Fruit fly (Drosophila melanogaster): ENCODE results near the gene CG13698.

CG13698 gene

DNA sequence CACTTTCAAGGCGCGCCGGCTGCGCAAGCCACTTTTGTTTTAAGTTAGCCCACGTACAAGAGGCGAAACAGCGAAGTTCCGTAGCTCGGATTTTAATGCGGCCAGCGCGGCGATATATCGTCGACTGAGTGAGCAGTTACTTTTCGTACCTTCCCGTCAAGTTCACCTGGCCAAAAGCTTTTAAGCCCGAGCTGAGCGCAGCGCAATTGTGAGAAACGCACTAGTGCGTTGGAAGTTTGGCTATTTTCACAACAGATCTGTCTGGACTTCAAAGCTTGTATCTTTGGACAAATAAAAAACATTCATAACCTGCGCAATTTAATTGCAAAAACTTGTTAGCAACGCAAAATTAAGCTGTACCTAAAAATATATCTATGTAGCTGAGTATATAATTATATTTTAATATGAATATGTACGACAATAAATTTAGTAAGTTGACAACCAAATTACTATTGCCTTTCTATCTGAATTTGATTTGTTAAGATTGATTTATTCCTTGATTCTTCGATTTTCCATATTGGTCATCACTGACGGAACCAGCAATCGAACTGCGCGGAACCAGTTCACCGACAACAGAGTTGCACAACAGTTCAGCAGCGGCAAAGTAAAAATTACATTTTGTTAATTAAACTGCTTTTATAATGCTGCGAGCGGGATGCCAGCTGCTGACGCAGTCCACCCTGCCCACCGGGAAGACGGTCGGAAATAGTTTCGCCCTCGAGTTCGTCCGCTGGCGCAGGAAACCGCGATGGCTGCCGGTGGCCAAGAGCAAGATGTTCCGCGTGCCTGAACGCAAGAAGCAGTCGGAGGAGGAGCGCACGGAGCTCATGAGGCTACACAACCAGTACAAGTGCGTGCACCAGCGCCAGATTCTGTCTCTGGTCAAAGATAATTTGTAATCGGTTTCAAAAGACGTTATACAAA, at the start of gene CG13698, which contains the start of gene mRpS26 (continued):
- TF ChIP-seq stwl (tag; optimal IDR thresholded peaks at IDR 0.05) = peak; percentile 22
- no peak for TF ChIP-seq pan (optimal IDR thresholded peaks at IDR 0.05)
- TF ChIP-seq pan (GFP tag; optimal IDR thresholded peaks at IDR 0.05 in 1 of 2, IDR thresholded peaks at IDR 0.05 in 1 of 2) = peak in 1 of 2 experiments; percentile 69
- TF ChIP-seq ranshi (GFP tag; IDR thresholded peaks at IDR 0.05) = peak; percentile 50; the same call in 1 of the 2 replicates
- TF ChIP-seq sisA (GFP tag; IDR thresholded peaks at IDR 0.05) = peak; percentile 49
- TF ChIP-seq CG2712 (tag; optimal IDR thresholded peaks at IDR 0.05) = peak; percentile 75
- no peak for TF ChIP-seq Ravus (GFP tag; IDR thresholded peaks at IDR 0.05)
- no peak for TF ChIP-seq crol (GFP tag; IDR thresholded peaks at IDR 0.05)
- no peak for TF ChIP-seq Camta (GFP tag; optimal IDR thresholded peaks at IDR 0.05)
- TF ChIP-seq CG3163 (GFP tag; optimal IDR thresholded peaks at IDR 0.05) = no peak
- TF ChIP-seq CG4730 (GFP tag; IDR thresholded peaks at IDR 0.05) = 0 out of 2 replicates have a peak, but pooled peaks have one; percentile 22
- TF ChIP-seq emc (GFP tag; optimal IDR thresholded peaks at IDR 0.05) = no peak
- no peak for TF ChIP-seq Lim3 (GFP tag; IDR thresholded peaks at IDR 0.05)
- no peak for TF ChIP-seq aop (GFP tag; IDR thresholded peaks at IDR 0.05)
- peak; percentile 63 for TF ChIP-seq ewg (GFP tag; optimal IDR thresholded peaks at IDR 0.05)
- 0 out of 2 replicates have a peak, but pooled peaks have one; percentile 9 for TF ChIP-seq E2f1 (GFP tag; IDR thresholded peaks at IDR 0.05)
- TF ChIP-seq CG11696 (GFP tag; IDR thresholded peaks at IDR 0.05) = no peak
- peak; percentile 41; the same call in 1 of the 3 replicates for TF ChIP-seq B-H1 (GFP tag; IDR thresholded peaks at IDR 0.05)
- peak; percentile 64 for TF ChIP-seq caup (GFP tag; optimal IDR thresholded peaks at IDR 0.05; ENCODE audit: severe bottlenecking)
- peak; percentile 74 for TF ChIP-seq dmrt99B (tag; optimal IDR thresholded peaks at IDR 0.05)
- TF ChIP-seq CG13287 (GFP tag; IDR thresholded peaks at IDR 0.05; ENCODE audit: partially characterized antibody) = peak; percentile 0; the same call in 1 of the 2 replicates
- TF ChIP-seq Doc2 (GFP tag; IDR thresholded peaks at IDR 0.05) = no peak
- TF ChIP-seq CG8388 (GFP tag; optimal IDR thresholded peaks at IDR 0.05) = peak; percentile 57
- TF ChIP-seq ro (GFP tag; IDR thresholded peaks at IDR 0.05) = no peak
- peak; percentile 71 for TF ChIP-seq ind (GFP tag; optimal IDR thresholded peaks at IDR 0.05)
- TF ChIP-seq hth (optimal IDR thresholded peaks at IDR 0.05) = no peak
- TF ChIP-seq CG6254 (GFP tag; optimal IDR thresholded peaks at IDR 0.05) = no peak
- no peak for TF ChIP-seq corto (GFP tag; optimal IDR thresholded peaks at IDR 0.05)
- no peak for TF ChIP-seq CG6175 (GFP tag; IDR thresholded peaks at IDR 0.05)
- TF ChIP-seq kah (GFP tag; optimal IDR thresholded peaks at IDR 0.05) = no peak
- no peak for TF ChIP-seq HLHmδ (GFP tag; optimal IDR thresholded peaks at IDR 0.05)
- peak; percentile 46 for TF ChIP-seq trh (GFP tag; optimal IDR thresholded peaks at IDR 0.05)
- no peak for TF ChIP-seq CG2202 (tag; optimal IDR thresholded peaks at IDR 0.05)
- peak; percentile 78 for TF ChIP-seq Dbx (GFP tag; IDR thresholded peaks at IDR 0.05)
- TF ChIP-seq CG31224 (GFP tag; IDR thresholded peaks at IDR 0.05) = no peak
- no peak for TF ChIP-seq MTF-1 (GFP tag; optimal IDR thresholded peaks at IDR 0.05; ENCODE audit: borderline replicate concordance)
- peak; percentile 55 for TF ChIP-seq CG10654 (GFP tag; optimal IDR thresholded peaks at IDR 0.05)
- peak; percentile 43; the same call in 1 of the 2 replicates for TF ChIP-seq onecut (GFP tag; IDR thresholded peaks at IDR 0.05)
- no peak for TF ChIP-seq cato (GFP tag; optimal IDR thresholded peaks at IDR 0.05; ENCODE audit: borderline replicate concordance)
- peak; percentile 77 for TF ChIP-seq CG11504 (tag; optimal IDR thresholded peaks at IDR 0.05)
- 0 out of 2 replicates have a peak, but pooled peaks have one; percentile 26 for TF ChIP-seq NFAT (GFP tag; IDR thresholded peaks at IDR 0.05)
- no peak for TF ChIP-seq mirr (GFP tag; optimal IDR thresholded peaks at IDR 0.05)
- peak; percentile 69 for TF ChIP-seq az2 (GFP tag; optimal IDR thresholded peaks at IDR 0.05)
- TF ChIP-seq so (GFP tag; IDR thresholded peaks at IDR 0.05) = no peak
- no peak for TF ChIP-seq CG8478 (optimal IDR thresholded peaks at IDR 0.05)
- no peak for TF ChIP-seq bigmax (GFP tag; optimal IDR thresholded peaks at IDR 0.05)
- no peak for TF ChIP-seq en (GFP tag; optimal IDR thresholded peaks at IDR 0.05)
- no peak for TF ChIP-seq NC2β (GFP tag; optimal IDR thresholded peaks at IDR 0.05)
- peak; percentile 72 for TF ChIP-seq CG7839 (tag; optimal IDR thresholded peaks at IDR 0.05)
- TF ChIP-seq CG11093 (GFP tag; IDR thresholded peaks at IDR 0.05) = peak; percentile 50; the same call in 1 of the 3 replicates
